Fruit fly (Drosophila melanogaster) whole organism, embryonic: ENCODE measurements around the gene CG13965.

Source experiments
- CG14860 ChIP-seq: fragments of 200-800 bp; sonication (Bioruptor generic); IDR thresholded peaks from 3 replicates; pipeline ENCODE4 v1.3.6; 2022; ENCODE audit warnings: missing biosample characterization, missing genetic modification characterization; ENCODE audit not compliant: partially characterized antibody
- Drgx ChIP-seq: fragments of 200-800 bp; sonication (Bioruptor generic); IDR thresholded peaks from 2 replicates; pipeline ENCODE4 v1.3.6; 2022; ENCODE audit warnings: missing biosample characterization, missing genetic modification characterization
- E2f2 ChIP-seq: fragments of 200-800 bp; sonication (Bioruptor generic); IDR thresholded peaks from 2 replicates; pipeline ENCODE4 v1.3.6; 2022; ENCODE audit warnings: missing biosample characterization, missing genetic modification characterization
- Fer1 ChIP-seq: fragments of 200-800 bp; sonication (Bioruptor generic); optimal IDR thresholded peaks from 2 replicates; lab custom pipeline; 2017; ENCODE audit warnings: missing biosample characterization, mild to moderate bottlenecking, missing genetic modification characterization
- bab2 ChIP-seq: fragments of 200-800 bp; sonication (Bioruptor generic); optimal IDR thresholded peaks from 2 replicates; lab custom pipeline; 2016; ENCODE audit warnings: missing biosample characterization, missing genetic modification characterization
- phol ChIP-seq: fragments of 200-800 bp; sonication (Bioruptor generic); optimal IDR thresholded peaks from 3 replicates; lab custom pipeline; 2018; ENCODE audit warnings: missing biosample characterization, mild to moderate bottlenecking, missing genetic modification characterization, moderate library complexity
- zen ChIP-seq: fragments of 200-800 bp; sonication (Bioruptor generic); optimal IDR thresholded peaks from 3 replicates; lab custom pipeline; 2018; ENCODE audit warnings: missing biosample characterization, mild to moderate bottlenecking, missing genetic modification characterization, moderate library complexity
- zfh2 ChIP-seq: fragments of 200-800 bp; sonication (Bioruptor generic); optimal IDR thresholded peaks from 2 replicates; lab custom pipeline; 2016; ENCODE audit warnings: missing biosample characterization, missing genetic modification characterization

DNA sequence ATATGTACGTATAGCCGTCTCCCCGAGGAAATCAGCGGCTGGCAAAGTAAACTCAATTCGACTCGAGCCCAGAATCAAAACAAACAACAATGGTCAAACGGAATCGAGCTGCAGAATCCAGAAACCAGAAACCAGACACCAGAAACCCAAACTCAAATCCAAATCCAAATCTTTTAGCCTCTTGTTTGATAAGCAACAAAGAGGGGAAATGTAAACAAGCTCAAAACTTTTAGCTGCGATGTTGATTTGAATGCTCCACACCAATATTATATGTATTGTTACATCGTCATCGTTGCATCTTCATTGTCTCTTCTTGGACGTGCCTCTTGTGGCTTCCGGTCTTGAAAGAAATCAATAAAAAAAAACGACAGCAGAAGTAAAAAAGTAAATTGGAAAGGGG is 12.6 kb downstream of the CG13965 start:
- TF ChIP-seq bab2 (GFP tag; lab: Kevin White, UChicago) (peak; percentile 53), Drgx (GFP tag; lab: Robert Waterston, UW) (no peak), CG14860 (GFP tag; lab: Robert Waterston, UW) (no peak), E2f2 (GFP tag; lab: Robert Waterston, UW) (no peak), zfh2 (GFP tag; lab: Kevin White, UChicago) (no peak), zen (no peak), phol (tag; lab: Kevin White, UChicago) (no peak), Fer1 (no peak)
